Fruit fly (Drosophila melanogaster): Measurements from ENCODE around the gene CG8507.

DNA sequence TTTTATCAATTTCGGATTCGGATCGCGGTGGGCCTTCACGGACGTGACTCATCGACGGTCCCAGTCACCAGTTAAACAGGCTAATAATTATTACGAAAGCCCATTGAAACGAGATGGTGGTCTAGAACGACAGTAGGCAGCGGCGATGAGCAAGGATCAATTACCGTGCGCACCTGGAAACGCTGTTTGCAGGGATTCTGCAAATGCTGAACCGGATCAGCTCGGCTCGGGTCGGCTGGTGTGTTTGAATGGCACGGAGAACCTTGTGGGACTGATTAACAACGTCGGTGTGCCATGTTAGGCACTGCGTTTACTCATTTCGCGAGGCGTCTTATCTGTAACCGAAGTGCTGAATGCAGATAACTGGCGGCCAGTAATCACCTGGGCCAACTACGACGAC lies 17.1 kb upstream of the CG8507 start, which contains the start of gene Whamy:
- TF ChIP-seq Vsx2 (GFP tag; optimal IDR thresholded peaks at IDR 0.05; ENCODE audit: partially characterized antibody) (no peak), Rel (GFP tag; optimal IDR thresholded peaks at IDR 0.05) (no peak), Rel (tag; optimal IDR thresholded peaks at IDR 0.05) (peak; percentile 93), lola (GFP tag; optimal IDR thresholded peaks at IDR 0.05) (no peak), Jra (GFP tag; optimal IDR thresholded peaks at IDR 0.05) (peak; percentile 8), psq (GFP tag; optimal IDR thresholded peaks at IDR 0.05) (no peak), h (GFP tag; optimal IDR thresholded peaks at IDR 0.05) (peak; percentile 5), tai (GFP tag; optimal IDR thresholded peaks at IDR 0.05) (no peak), dl (GFP tag; optimal IDR thresholded peaks at IDR 0.05; ENCODE audit: insufficient read depth in 1 of 2, partially characterized antibody in 2 of 2) (no peak), brk (GFP tag; optimal IDR thresholded peaks at IDR 0.05) (no peak), ey (GFP tag; optimal IDR thresholded peaks at IDR 0.05) (no peak), pan (optimal IDR thresholded peaks at IDR 0.05) (no peak), Hr83 (GFP tag; optimal IDR thresholded peaks at IDR 0.05; ENCODE audit: poor library complexity, severe bottlenecking) (peak; percentile 12)
